Worm (Caenorhabditis elegans): ENCODE data around the gene ccch-1.

ce11 chrV:11520215-11520614 lies 7.4 kb upstream of the ccch-1 start, which contains the start of the genes C55A6.11 and C55A6.7:
- TF ChIP-seq W03F9.2 (tag; optimal IDR thresholded peaks at IDR 0.05) (no peak), him-1 (tag; optimal IDR thresholded peaks at IDR 0.05) (no peak), dao-5 (tag; optimal IDR thresholded peaks at IDR 0.05) (no peak)
